Worm (Caenorhabditis elegans) whole organism, young adult: ENCODE data around the gene rab-7.

Source experiments
- D2030.7 ChIP-seq: fragments of 200-800 bp; sonication (Bioruptor generic); IDR thresholded peaks from 2 replicates; pipeline ENCODE4 v1.3.6; 2022; ENCODE audit warnings: missing genetic modification reagents, missing genetic modification characterization, missing compliant biosample characterization
- F10E7.11 ChIP-seq: sonication (generic microtip); optimal IDR thresholded peaks from 2 replicates; lab custom pipeline; 2017; ENCODE audit warnings: mild to moderate bottlenecking, missing genetic modification characterization, moderate library complexity, missing compliant biosample characterization
- F22D6.2 ChIP-seq: sonication (generic microtip); optimal IDR thresholded peaks from 2 replicates; lab custom pipeline; 2016; ENCODE audit warnings: mild to moderate bottlenecking, missing genetic modification characterization, missing compliant biosample characterization
- F57C9.4 ChIP-seq: sonication (generic microtip); optimal IDR thresholded peaks from 2 replicates; lab custom pipeline; 2017; ENCODE audit warnings: mild to moderate bottlenecking, missing genetic modification characterization, missing compliant biosample characterization
- Y53G8AR.9 ChIP-seq: fragments of 200-800 bp; sonication (Bioruptor generic); conservative IDR thresholded peaks from 2 replicates; pipeline ENCODE4 v1.3.6; 2022; ENCODE audit warnings: missing genetic modification reagents, missing genetic modification characterization, missing compliant biosample characterization
- Y79H2A.3 ChIP-seq: fragments of 200-800 bp; sonication (Bioruptor generic); conservative IDR thresholded peaks from 2 replicates; pipeline ENCODE4 v1.3.6; 2022; ENCODE audit warnings: missing genetic modification reagents, missing genetic modification characterization, missing compliant biosample characterization
- akir-1 ChIP-seq: fragments of 200-800 bp; sonication (Bioruptor generic); optimal IDR thresholded peaks from 2 replicates; lab custom pipeline; 2018; ENCODE audit warnings: mild to moderate bottlenecking, missing genetic modification characterization, moderate library complexity, missing compliant biosample characterization
- atf-7 ChIP-seq: sonication (generic microtip); optimal IDR thresholded peaks from 2 replicates; lab custom pipeline; 2017; ENCODE audit warnings: mild to moderate bottlenecking, missing genetic modification characterization, missing compliant biosample characterization
- athp-1 ChIP-seq: sonication (generic microtip); optimal IDR thresholded peaks from 2 replicates; lab custom pipeline; 2017; ENCODE audit warnings: mild to moderate bottlenecking, missing genetic modification characterization, missing compliant biosample characterization
- bed-1 ChIP-seq: fragments of 200-800 bp; sonication (Bioruptor generic); IDR thresholded peaks from 2 replicates; pipeline ENCODE4 v1.3.6; 2022; ENCODE audit warnings: missing genetic modification reagents, missing genetic modification characterization, missing compliant biosample characterization
- ceh-27 ChIP-seq: fragments of 200-800 bp; sonication (Bioruptor generic); optimal IDR thresholded peaks from 2 replicates; lab custom pipeline; 2018; ENCODE audit warnings: mild to moderate bottlenecking, missing genetic modification characterization, moderate library complexity, missing compliant biosample characterization
- ceh-58 ChIP-seq: fragments of 200-800 bp; sonication (Bioruptor generic); IDR thresholded peaks from 2 replicates; pipeline ENCODE4 v1.3.6; 2022; ENCODE audit warnings: missing genetic modification characterization, missing compliant biosample characterization
- ceh-91 ChIP-seq: fragments of 200-800 bp; sonication (Bioruptor generic); IDR thresholded peaks from 2 replicates; pipeline ENCODE4 v1.3.6; 2022; ENCODE audit warnings: missing genetic modification reagents, missing genetic modification characterization, missing compliant biosample characterization
- chd-7 ChIP-seq: sonication (generic microtip); optimal IDR thresholded peaks from 2 replicates; lab custom pipeline; 2016; ENCODE audit warnings: mild to moderate bottlenecking, missing genetic modification characterization, moderate library complexity, missing compliant biosample characterization
- dpff-1 ChIP-seq: sonication (generic microtip); optimal IDR thresholded peaks from 2 replicates; lab custom pipeline; 2017; ENCODE audit warnings: mild to moderate bottlenecking, missing genetic modification characterization, missing compliant biosample characterization
- egl-18 ChIP-seq: fragments of 200-800 bp; sonication (Bioruptor generic); IDR thresholded peaks from 2 replicates; pipeline ENCODE4 v1.3.6; 2022; ENCODE audit warnings: missing genetic modification reagents, missing genetic modification characterization, missing compliant biosample characterization
- fkh-3 ChIP-seq: sonication (generic microtip); optimal IDR thresholded peaks from 2 replicates; lab custom pipeline; 2016; ENCODE audit warnings: mild to moderate bottlenecking, missing genetic modification characterization, missing compliant biosample characterization
- him-1 ChIP-seq: sonication (generic microtip); optimal IDR thresholded peaks from 2 replicates; lab custom pipeline; 2016; ENCODE audit warnings: missing genotype, missing genetic modification reagents, missing genetic modification characterization, missing compliant biosample characterization
- hmg-20 ChIP-seq: fragments of 200-800 bp; sonication (Bioruptor generic); IDR thresholded peaks from 2 replicates; pipeline ENCODE4 v1.3.6; 2022; ENCODE audit warnings: missing genetic modification reagents, missing genetic modification characterization, missing compliant biosample characterization
- lag-1 ChIP-seq: fragments of 200-800 bp; sonication (Bioruptor generic); IDR thresholded peaks from 2 replicates; pipeline ENCODE4 v1.3.6; 2022; ENCODE audit warnings: missing genetic modification reagents, missing genetic modification characterization, missing compliant biosample characterization
- lin-26 ChIP-seq: fragments of 200-800 bp; sonication (Bioruptor generic); IDR thresholded peaks from 2 replicates; pipeline ENCODE4 v1.3.6; 2022; ENCODE audit warnings: missing genetic modification reagents, missing genetic modification characterization, missing compliant biosample characterization
- lin-35 ChIP-seq, 3 experiments: fragments of 150-350 bp in 2 of 3; sonication (generic microtip) in 1 of 3; optimal IDR thresholded peaks; 2 replicates each; lab custom pipeline; 2014 to 2018; ENCODE audit warnings: missing biosample characterization in 3 of 3, missing genetic modification characterization in 3 of 3, missing genetic modification reagents in 3 of 3
- lir-1 ChIP-seq: fragments of 200-800 bp; sonication (Bioruptor generic); conservative IDR thresholded peaks from 2 replicates; pipeline ENCODE4 v1.3.6; 2022; ENCODE audit warnings: missing genetic modification reagents, missing genetic modification characterization, missing compliant biosample characterization
- madf-10 ChIP-seq: sonication (generic microtip); optimal IDR thresholded peaks from 2 replicates; lab custom pipeline; 2016; ENCODE audit warnings: mild to moderate bottlenecking, missing genetic modification characterization, missing compliant biosample characterization
- madf-3 ChIP-seq: fragments of 200-800 bp; sonication (Bioruptor generic); IDR thresholded peaks from 2 replicates; pipeline ENCODE4 v1.3.6; 2022; ENCODE audit warnings: missing genetic modification reagents, missing genetic modification characterization, missing compliant biosample characterization
- mcd-1 ChIP-seq: fragments of 200-800 bp; sonication (Bioruptor generic); IDR thresholded peaks from 2 replicates; pipeline ENCODE4 v1.3.6; 2022; ENCODE audit warnings: missing genetic modification reagents, missing genetic modification characterization, missing compliant biosample characterization
- mel-28 ChIP-seq: sonication (generic microtip); optimal IDR thresholded peaks from 2 replicates; lab custom pipeline; 2016; ENCODE audit warnings: borderline replicate concordance, mild to moderate bottlenecking, missing genetic modification characterization, missing compliant biosample characterization
- nfya-2 ChIP-seq: fragments of 200-800 bp; sonication (Bioruptor generic); IDR thresholded peaks from 2 replicates; pipeline ENCODE4 v1.3.6; 2022; ENCODE audit warnings: missing genetic modification reagents, missing genetic modification characterization, missing compliant biosample characterization
- nhr-179 ChIP-seq: sonication (generic microtip); optimal IDR thresholded peaks from 2 replicates; lab custom pipeline; 2016; ENCODE audit warnings: mild to moderate bottlenecking, missing genetic modification characterization, missing compliant biosample characterization
- nhr-27 ChIP-seq: fragments of 200-800 bp; sonication (Bioruptor generic); optimal IDR thresholded peaks from 2 replicates; lab custom pipeline; 2018; ENCODE audit warnings: mild to moderate bottlenecking, missing genetic modification characterization, moderate library complexity, missing compliant biosample characterization
- pha-4 ChIP-seq: fragments of 150-350 bp; sonication (generic microtip); optimal IDR thresholded peaks from 2 replicates; lab custom pipeline; 2014; ENCODE audit warnings: missing biosample characterization, missing genetic modification reagents, missing genetic modification characterization
- rcor-1 ChIP-seq: fragments of 200-800 bp; sonication (Bioruptor generic); IDR thresholded peaks from 2 replicates; pipeline ENCODE4 v1.3.6; 2022; ENCODE audit warnings: missing genetic modification reagents, missing genetic modification characterization, missing compliant biosample characterization
- rec-8 ChIP-seq, 2 experiments: sonication (generic microtip); optimal IDR thresholded peaks; 2 replicates each; lab custom pipeline; 2016; ENCODE audit warnings: mild to moderate bottlenecking in 2 of 2, missing genetic modification characterization in 2 of 2, missing genetic modification reagents in 2 of 2, missing genotype in 2 of 2, missing biosample characterization in 1 of 2, missing compliant biosample characterization in 1 of 2, moderate library complexity in 1 of 2
- rpc-1 ChIP-seq, 2 experiments: fragments of 150-350 bp in 1 of 2; sonication (generic microtip) in 1 of 2; optimal IDR thresholded peaks; 2 replicates each; lab custom pipeline; 2014 to 2018; ENCODE audit warnings: missing biosample characterization in 1 of 2, missing genetic modification characterization in 1 of 2, missing genetic modification reagents in 1 of 2, missing genotype in 1 of 2
- sea-2 ChIP-seq: fragments of 200-800 bp; sonication (Bioruptor generic); IDR thresholded peaks from 2 replicates; pipeline ENCODE4 v1.3.6; 2022; ENCODE audit warnings: missing genetic modification characterization, missing compliant biosample characterization
- snpc-1.1 ChIP-seq: sonication (generic microtip); optimal IDR thresholded peaks from 2 replicates; lab custom pipeline; 2017; ENCODE audit warnings: missing genetic modification characterization, mild to moderate bottlenecking, missing compliant biosample characterization, antibody characterized with exemption, moderate library complexity, missing genotype, missing genetic modification reagents; ENCODE audit not compliant: insufficient read depth
- snpc-3.4 ChIP-seq: sonication (generic microtip); optimal IDR thresholded peaks from 2 replicates; lab custom pipeline; 2017; ENCODE audit warnings: missing genetic modification characterization, mild to moderate bottlenecking, missing compliant biosample characterization, antibody characterized with exemption, moderate library complexity, missing genotype, missing genetic modification reagents
- snpc-4 ChIP-seq, 5 experiments: fragments of 150-350 bp in 1 of 5; sonication (generic microtip) in 4 of 5; optimal IDR thresholded peaks; 2 replicates each; lab custom pipeline; 2014 to 2018; ENCODE audit warnings: missing genetic modification characterization in 5 of 5, missing biosample characterization in 3 of 5, antibody characterized with exemption in 2 of 5, mild to moderate bottlenecking in 2 of 5, missing compliant biosample characterization in 2 of 5, missing genotype in 2 of 5, moderate library complexity in 2 of 5, missing genetic modification reagents in 1 of 5
- sptf-2 ChIP-seq: fragments of 200-800 bp; sonication (Bioruptor generic); optimal IDR thresholded peaks from 2 replicates; lab custom pipeline; 2018; ENCODE audit warnings: mild to moderate bottlenecking, missing genetic modification characterization, missing compliant biosample characterization
- tbx-9 ChIP-seq: sonication (generic microtip); optimal IDR thresholded peaks from 2 replicates; lab custom pipeline; 2016; ENCODE audit warnings: borderline replicate concordance, missing genetic modification characterization, inconsistent platforms, missing compliant biosample characterization
- tlf-1 ChIP-seq: fragments of 200-800 bp; sonication (Bioruptor generic); optimal IDR thresholded peaks from 2 replicates; lab custom pipeline; 2018; ENCODE audit warnings: mild to moderate bottlenecking, missing genetic modification characterization, missing compliant biosample characterization
- unc-62 ChIP-seq: fragments of 150-350 bp; optimal IDR thresholded peaks from 2 replicates; lab custom pipeline; 2014; ENCODE audit warnings: missing biosample characterization, missing genetic modification reagents, missing genetic modification characterization
- xnd-1 ChIP-seq: sonication (generic microtip); optimal IDR thresholded peaks from 2 replicates; lab custom pipeline; 2016; ENCODE audit warnings: missing genotype, missing genetic modification reagents, missing genetic modification characterization, missing compliant biosample characterization
- ztf-18 ChIP-seq: sonication (generic microtip); optimal IDR thresholded peaks from 2 replicates; lab custom pipeline; 2016; ENCODE audit warnings: missing genotype, mild to moderate bottlenecking, missing genetic modification characterization, missing compliant biosample characterization
- ztf-25 ChIP-seq: fragments of 200-800 bp; sonication (Bioruptor generic); IDR thresholded peaks from 2 replicates; pipeline ENCODE4 v1.3.6; 2022; ENCODE audit warnings: missing genetic modification reagents, missing genetic modification characterization, missing compliant biosample characterization
- ztf-28 ChIP-seq: fragments of 200-800 bp; sonication (Bioruptor generic); IDR thresholded peaks from 2 replicates; pipeline ENCODE4 v1.3.6; 2022; ENCODE audit warnings: missing genetic modification reagents, missing genetic modification characterization, missing compliant biosample characterization
- ztf-6 ChIP-seq: fragments of 200-800 bp; sonication (Bioruptor generic); IDR thresholded peaks from 2 replicates; pipeline ENCODE4 v1.3.6; 2022; ENCODE audit warnings: missing genetic modification reagents, missing genetic modification characterization, missing compliant biosample characterization

The rab-7 gene

ce11 chrII:12006575-12007098, 39.9 kb upstream of the rab-7 start, which contains the start of gene mcm-2:
TSS of gene mcm-2 (minus strand) at chrII:12006625.
- no peak for TF ChIP-seq unc-62 (GFP tag; lab: Kevin White, UChicago)
- TF ChIP-seq ztf-25 (GFP tag; lab: Robert Waterston, UW), result no peak
- no peak for TF ChIP-seq madf-10 (tag; lab: Kevin White, UChicago)
- peak; percentile 95 for TF ChIP-seq snpc-3.4
- no peak for TF ChIP-seq sea-2
- TF ChIP-seq lin-35 (GFP tag; optimal IDR thresholded peaks at IDR 0.05; lab: Kevin White, UChicago), result peak; percentile 57 to 86 (median 74)
- TF ChIP-seq atf-7, result peak; percentile 93
- peak; percentile 87 for TF ChIP-seq lir-1 (GFP tag; lab: Robert Waterston, UW)
- no peak for TF ChIP-seq fkh-3 (tag; lab: Kevin White, UChicago)
- TF ChIP-seq lag-1, result no peak
- TF ChIP-seq madf-3 (GFP tag; lab: Robert Waterston, UW), result no peak
- TF ChIP-seq egl-18 (GFP tag; lab: Robert Waterston, UW), result no peak
- TF ChIP-seq Y79H2A.3 (GFP tag; lab: Robert Waterston, UW), result peak; percentile 65; the same call in 1 of the 2 replicates
- TF ChIP-seq tbx-9 (tag; lab: Kevin White, UChicago), result no peak
- no peak for TF ChIP-seq dpff-1 (tag; lab: Kevin White, UChicago)
- no peak for TF ChIP-seq akir-1 (GFP tag; lab: Kevin White, UChicago)
- no peak for TF ChIP-seq ztf-6 (GFP tag; lab: Robert Waterston, UW)
- TF ChIP-seq F22D6.2, result no peak
- no peak for TF ChIP-seq ceh-27
- TF ChIP-seq chd-7, result no peak
- TF ChIP-seq rpc-1 (optimal IDR thresholded peaks at IDR 0.05; lab: Kevin White, UChicago), result no peak
- peak; percentile 9 for TF ChIP-seq rpc-1 (tag; optimal IDR thresholded peaks at IDR 0.05; lab: Kevin White, UChicago)
- no peak for TF ChIP-seq F10E7.11
- peak; percentile 86 for TF ChIP-seq rcor-1 (GFP tag; lab: Robert Waterston, UW)
- peak; percentile 59 for TF ChIP-seq snpc-4 (GFP tag; optimal IDR thresholded peaks at IDR 0.05; lab: Kevin White, UChicago)
- peak in 3 of 4 experiments; percentile 11 to 75 (median 43) for TF ChIP-seq snpc-4 (tag; optimal IDR thresholded peaks at IDR 0.05; lab: Kevin White, UChicago)
- TF ChIP-seq ztf-18 (tag; lab: Kevin White, UChicago), result peak; percentile 10
- TF ChIP-seq ceh-58 (GFP tag; lab: Robert Waterston, UW), result no peak
- TF ChIP-seq mcd-1 (GFP tag; lab: Robert Waterston, UW), result peak; percentile 98
- TF ChIP-seq mel-28 (tag; lab: Kevin White, UChicago), result no peak
- TF ChIP-seq bed-1 (GFP tag; lab: Robert Waterston, UW), result no peak
- TF ChIP-seq D2030.7 (GFP tag; lab: Robert Waterston, UW), result peak; percentile 98
- TF ChIP-seq nfya-2, result no peak
- no peak for TF ChIP-seq rec-8 (tag; optimal IDR thresholded peaks at IDR 0.05; lab: Kevin White, UChicago)
- TF ChIP-seq Y53G8AR.9 (GFP tag; lab: Robert Waterston, UW), result peak; percentile 93; the same call in 1 of the 2 replicates
- no peak for TF ChIP-seq hmg-20 (GFP tag; lab: Robert Waterston, UW)
- TF ChIP-seq nhr-179 (tag; lab: Kevin White, UChicago), result no peak
- TF ChIP-seq snpc-1.1 (tag; lab: Kevin White, UChicago), result peak; percentile 69
- TF ChIP-seq sptf-2 (GFP tag; lab: Kevin White, UChicago), result no peak
- TF ChIP-seq athp-1, result peak; percentile 86
- TF ChIP-seq F57C9.4 (tag; lab: Kevin White, UChicago), result no peak
- no peak for TF ChIP-seq lin-26 (GFP tag; lab: Robert Waterston, UW)
- no peak for TF ChIP-seq him-1 (tag; lab: Kevin White, UChicago)
- no peak for TF ChIP-seq pha-4
- peak; percentile 90 for TF ChIP-seq tlf-1 (GFP tag; lab: Kevin White, UChicago)
- no peak for TF ChIP-seq nhr-27 (tag; lab: Kevin White, UChicago)
- TF ChIP-seq ceh-91 (GFP tag; lab: Robert Waterston, UW), result peak; percentile 98
- peak; percentile 97 for TF ChIP-seq xnd-1 (tag; lab: Kevin White, UChicago)
- peak; percentile 90 for TF ChIP-seq ztf-28 (GFP tag; lab: Robert Waterston, UW)
